Worm (Caenorhabditis elegans) whole organism, L4 larva: Measurements from ENCODE around the gene H03G16.7.

Experiments
- ces-1 ChIP-seq: fragments of 150-350 bp; sonication (generic microtip); optimal IDR thresholded peaks from 4 replicates; lab custom pipeline; 2014; ENCODE audit warnings: missing biosample characterization, missing genetic modification reagents, missing genetic modification characterization
- dpl-1 ChIP-seq: fragments of 150-350 bp; optimal IDR thresholded peaks from 2 replicates; lab custom pipeline; 2014; ENCODE audit warnings: missing biosample characterization, missing genetic modification reagents, missing genetic modification characterization
- lin-15B ChIP-seq: fragments of 150-350 bp; sonication (generic microtip); optimal IDR thresholded peaks from 3 replicates; lab custom pipeline; 2014; ENCODE audit warnings: missing biosample characterization, missing genetic modification characterization
- nhr-76 ChIP-seq: fragments of 150-350 bp; optimal IDR thresholded peaks from 2 replicates; lab custom pipeline; 2014; ENCODE audit warnings: missing biosample characterization, missing genetic modification characterization
- pha-4 ChIP-seq, 2 experiments: fragments of 150-350 bp in 1 of 2; fragments of 200-800 bp in 1 of 2; sonication (Bioruptor generic) in 1 of 2; IDR thresholded peaks in 1 of 2; optimal IDR thresholded peaks in 1 of 2; 2 replicates each; pipeline versions ENCODE4 v1.3.6 to Lab custom; 2014 to 2022; ENCODE audit warnings: missing genetic modification characterization in 2 of 2, missing genetic modification reagents in 2 of 2, missing biosample characterization in 1 of 2, missing compliant biosample characterization in 1 of 2
- pqm-1 ChIP-seq: sonication (generic microtip); optimal IDR thresholded peaks from 2 replicates; lab custom pipeline; 2017; ENCODE audit warnings: missing biosample characterization, missing genetic modification characterization

ce11 chrX:15026008-15026407 lies 29.8 kb downstream of the H03G16.7 start, which contains the start of gene seb-3:
- TF ChIP-seq pha-4 (GFP tag; IDR thresholded peaks at IDR 0.05; lab: Robert Waterston, UW), result no peak
- no peak for TF ChIP-seq pha-4 (tag; optimal IDR thresholded peaks at IDR 0.05; lab: Kevin White, UChicago)
- no peak for TF ChIP-seq dpl-1 (GFP tag; lab: Kevin White, UChicago)
- TF ChIP-seq nhr-76 (tag; lab: Kevin White, UChicago), result no peak
- no peak for TF ChIP-seq pqm-1 (tag; lab: Kevin White, UChicago)
- no peak for TF ChIP-seq lin-15B
- TF ChIP-seq ces-1 (GFP tag; lab: Kevin White, UChicago), result no peak
